Worm (Caenorhabditis elegans) whole organism, L2 larva: ENCODE data around the gene nspd-2.
A peak's percentile ranks its signal among the peaks of the same experiment; 100 is the strongest.

ENCODE experiments used
- C34F6.9 ChIP-seq: fragments of 150-350 bp; optimal IDR thresholded peaks from 2 replicates; lab custom pipeline; 2014; ENCODE audit warnings: missing biosample characterization, missing genetic modification characterization
- F13H6.1 ChIP-seq: sonication (generic microtip); optimal IDR thresholded peaks from 2 replicates; lab custom pipeline; 2016; ENCODE audit warnings: missing genetic modification characterization, missing compliant biosample characterization
- R02D3.7 ChIP-seq: fragments of 150-350 bp; optimal IDR thresholded peaks from 2 replicates; lab custom pipeline; 2014; ENCODE audit warnings: missing biosample characterization, missing genetic modification characterization
- Y55F3AM.14 ChIP-seq: fragments of 200-800 bp; sonication (Bioruptor generic); optimal IDR thresholded peaks from 2 replicates; lab custom pipeline; 2018; ENCODE audit warnings: mild to moderate bottlenecking, missing genetic modification characterization, missing compliant biosample characterization
- ZK546.5 ChIP-seq: sonication (generic microtip); optimal IDR thresholded peaks from 2 replicates; lab custom pipeline; 2017; ENCODE audit warnings: missing biosample characterization, missing genetic modification characterization
- alr-1 ChIP-seq: fragments of 150-350 bp; optimal IDR thresholded peaks from 2 replicates; lab custom pipeline; 2014; ENCODE audit warnings: missing biosample characterization, missing genetic modification characterization
- aly-2 ChIP-seq: fragments of 150-350 bp; optimal IDR thresholded peaks from 2 replicates; lab custom pipeline; 2014; ENCODE audit warnings: missing biosample characterization, missing genetic modification characterization
- blmp-1 ChIP-seq: sonication (generic microtip); optimal IDR thresholded peaks from 2 replicates; lab custom pipeline; 2017; ENCODE audit warnings: missing genetic modification characterization, mild to moderate bottlenecking, missing compliant biosample characterization, antibody characterized with exemption, moderate library complexity; ENCODE audit not compliant: insufficient read depth
- ceh-82 ChIP-seq: fragments of 150-350 bp; optimal IDR thresholded peaks from 2 replicates; lab custom pipeline; 2014; ENCODE audit warnings: missing biosample characterization, missing genetic modification characterization
- crh-2 ChIP-seq: sonication (generic microtip); optimal IDR thresholded peaks from 2 replicates; lab custom pipeline; 2017; ENCODE audit warnings: missing biosample characterization, missing genetic modification characterization
- dmd-4 ChIP-seq: sonication (generic microtip); optimal IDR thresholded peaks from 2 replicates; lab custom pipeline; 2017; ENCODE audit warnings: missing biosample characterization, missing genetic modification characterization
- egl-27 ChIP-seq: sonication (generic microtip); optimal IDR thresholded peaks from 3 replicates; lab custom pipeline; 2017; ENCODE audit warnings: missing biosample characterization, missing genetic modification reagents, missing genetic modification characterization
- elt-1 ChIP-seq: fragments of 150-350 bp; optimal IDR thresholded peaks from 2 replicates; lab custom pipeline; 2014; ENCODE audit warnings: missing biosample characterization, missing genetic modification characterization
- fos-1 ChIP-seq: fragments of 150-350 bp; optimal IDR thresholded peaks from 2 replicates; lab custom pipeline; 2014; ENCODE audit warnings: missing biosample characterization, missing genetic modification characterization
- gmeb-1 ChIP-seq: fragments of 150-350 bp; optimal IDR thresholded peaks from 2 replicates; lab custom pipeline; 2014; ENCODE audit warnings: missing biosample characterization, missing genetic modification characterization
- lin-13 ChIP-seq: fragments of 150-350 bp; optimal IDR thresholded peaks from 2 replicates; lab custom pipeline; 2014; ENCODE audit warnings: missing biosample characterization, missing genetic modification reagents, missing genetic modification characterization
- lin-39 ChIP-seq: fragments of 150-350 bp; optimal IDR thresholded peaks from 2 replicates; lab custom pipeline; 2014; ENCODE audit warnings: missing biosample characterization, missing genetic modification reagents, missing genetic modification characterization
- lsy-2 ChIP-seq, 2 experiments: fragments of 150-350 bp in 1 of 2; sonication (generic microtip) in 1 of 2; optimal IDR thresholded peaks; 2 replicates each; lab custom pipeline; 2014 to 2017; ENCODE audit warnings: missing biosample characterization in 2 of 2, missing genetic modification characterization in 2 of 2
- mab-5 ChIP-seq: fragments of 150-350 bp; optimal IDR thresholded peaks from 2 replicates; lab custom pipeline; 2014; ENCODE audit warnings: missing biosample characterization, missing genetic modification characterization
- mbf-1 ChIP-seq: sonication (generic microtip); optimal IDR thresholded peaks from 2 replicates; lab custom pipeline; 2017; ENCODE audit warnings: missing biosample characterization, missing genetic modification characterization
- mdl-1 ChIP-seq, 2 experiments: fragments of 150-350 bp in 1 of 2; sonication (generic microtip) in 1 of 2; optimal IDR thresholded peaks; 2 replicates each; lab custom pipeline; 2017; ENCODE audit warnings: missing biosample characterization in 2 of 2, missing genetic modification characterization in 2 of 2
- nhr-11 ChIP-seq: fragments of 150-350 bp; optimal IDR thresholded peaks from 2 replicates; lab custom pipeline; 2014; ENCODE audit warnings: missing biosample characterization, missing genetic modification characterization
- nhr-12 ChIP-seq: fragments of 150-350 bp; optimal IDR thresholded peaks from 2 replicates; lab custom pipeline; 2014; ENCODE audit warnings: missing biosample characterization, missing genetic modification characterization
- nhr-129 ChIP-seq: fragments of 150-350 bp; optimal IDR thresholded peaks from 2 replicates; lab custom pipeline; 2014; ENCODE audit warnings: missing biosample characterization, missing genetic modification characterization
- nhr-21 ChIP-seq: fragments of 150-350 bp; optimal IDR thresholded peaks from 2 replicates; lab custom pipeline; 2014; ENCODE audit warnings: missing biosample characterization, missing genetic modification characterization
- nhr-23 ChIP-seq: fragments of 150-350 bp; optimal IDR thresholded peaks from 2 replicates; lab custom pipeline; 2014; ENCODE audit warnings: missing biosample characterization, missing genetic modification reagents, missing genetic modification characterization
- nhr-237 ChIP-seq: fragments of 150-350 bp; optimal IDR thresholded peaks from 2 replicates; lab custom pipeline; 2014; ENCODE audit warnings: missing biosample characterization, missing genetic modification characterization
- nhr-25 ChIP-seq: fragments of 150-350 bp; sonication (generic microtip); optimal IDR thresholded peaks from 3 replicates; lab custom pipeline; 2014; ENCODE audit warnings: missing biosample characterization, missing genetic modification characterization
- nhr-6 ChIP-seq: fragments of 150-350 bp; optimal IDR thresholded peaks from 2 replicates; lab custom pipeline; 2014; ENCODE audit warnings: missing biosample characterization, missing genetic modification characterization
- nhr-77 ChIP-seq: fragments of 150-350 bp; optimal IDR thresholded peaks from 2 replicates; lab custom pipeline; 2014; ENCODE audit warnings: missing biosample characterization, missing genetic modification characterization
- peb-1 ChIP-seq: fragments of 150-350 bp; optimal IDR thresholded peaks from 2 replicates; lab custom pipeline; 2014; ENCODE audit warnings: missing biosample characterization, missing genetic modification characterization
- sem-4 ChIP-seq: fragments of 150-350 bp; optimal IDR thresholded peaks from 2 replicates; lab custom pipeline; 2014; ENCODE audit warnings: missing biosample characterization, missing genetic modification reagents, missing genetic modification characterization
- skn-1 ChIP-seq: sonication (generic microtip); optimal IDR thresholded peaks from 2 replicates; lab custom pipeline; 2017; ENCODE audit warnings: missing biosample characterization, missing genetic modification characterization
- sma-3 ChIP-seq: sonication (generic microtip); optimal IDR thresholded peaks from 2 replicates; lab custom pipeline; 2016; ENCODE audit warnings: missing genetic modification reagents, missing genetic modification characterization, missing compliant biosample characterization
- sma-9 ChIP-seq, 2 experiments: fragments of 150-350 bp in 1 of 2; sonication (generic microtip) in 1 of 2; optimal IDR thresholded peaks; 2 replicates each; lab custom pipeline; 2014 to 2016; ENCODE audit warnings: missing genetic modification characterization in 2 of 2, mild to moderate bottlenecking in 1 of 2, missing biosample characterization in 1 of 2, missing compliant biosample characterization in 1 of 2, missing genetic modification reagents in 1 of 2, moderate library complexity in 1 of 2
- snpc-4 ChIP-seq: fragments of 150-350 bp; optimal IDR thresholded peaks from 2 replicates; lab custom pipeline; 2014; ENCODE audit warnings: missing biosample characterization, missing genetic modification characterization
- unc-39 ChIP-seq: fragments of 150-350 bp; optimal IDR thresholded peaks from 2 replicates; lab custom pipeline; 2014; ENCODE audit warnings: missing biosample characterization, missing genetic modification characterization
- unc-55 ChIP-seq: fragments of 150-350 bp; sonication (generic microtip); optimal IDR thresholded peaks from 3 replicates; lab custom pipeline; 2014; ENCODE audit warnings: missing biosample characterization, missing genetic modification reagents, missing genetic modification characterization
- unc-62 ChIP-seq: fragments of 150-350 bp; optimal IDR thresholded peaks from 2 replicates; lab custom pipeline; 2014; ENCODE audit warnings: missing biosample characterization, missing genetic modification reagents, missing genetic modification characterization
- zag-1 ChIP-seq: fragments of 150-350 bp; optimal IDR thresholded peaks from 2 replicates; lab custom pipeline; 2014; ENCODE audit warnings: missing biosample characterization, missing genetic modification characterization
- ztf-1 ChIP-seq: fragments of 200-800 bp; sonication (Bioruptor generic); conservative IDR thresholded peaks from 2 replicates; pipeline ENCODE4 v1.3.6; 2022; ENCODE audit warnings: missing genetic modification characterization, missing compliant biosample characterization
- ztf-11 ChIP-seq: sonication (generic microtip); optimal IDR thresholded peaks from 2 replicates; lab custom pipeline; 2017; ENCODE audit warnings: missing biosample characterization, missing genetic modification characterization
- ztf-4 ChIP-seq: fragments of 150-350 bp; optimal IDR thresholded peaks from 2 replicates; lab custom pipeline; 2014; ENCODE audit warnings: missing biosample characterization, missing genetic modification characterization

nspd-2 gene

ce11 chrIV:9884257-9884656, 40.4 kb downstream of the nspd-2 start, which contains the start of the genes prp-18 and mccc-1:
Gene prp-18 (minus strand): TSS chrIV:9884383.
Gene mccc-1 (plus strand): TSS chrIV:9884570.
- TF ChIP-seq R02D3.7 (tag; lab: Kevin White, UChicago) = no peak
- peak; percentile 11 for TF ChIP-seq sem-4 (tag; lab: Kevin White, UChicago)
- no peak for TF ChIP-seq snpc-4
- peak; percentile 60 for TF ChIP-seq crh-2 (tag; lab: Kevin White, UChicago)
- no peak for TF ChIP-seq nhr-23 (tag; lab: Kevin White, UChicago)
- TF ChIP-seq lin-39 (tag; lab: Kevin White, UChicago) = no peak
- TF ChIP-seq nhr-6 = no peak
- TF ChIP-seq mab-5 = no peak
- peak; percentile 82 for TF ChIP-seq unc-55 (GFP tag; lab: Kevin White, UChicago)
- TF ChIP-seq skn-1 = no peak
- TF ChIP-seq gmeb-1 (tag; lab: Kevin White, UChicago) = peak; percentile 21
- TF ChIP-seq blmp-1 (tag; lab: Kevin White, UChicago) = no peak
- TF ChIP-seq nhr-129 = peak; percentile 51
- no peak for TF ChIP-seq egl-27 (tag; lab: Kevin White, UChicago)
- TF ChIP-seq F13H6.1 (tag; lab: Kevin White, UChicago) = no peak
- no peak for TF ChIP-seq elt-1 (tag; lab: Kevin White, UChicago)
- TF ChIP-seq mdl-1 (tag; optimal IDR thresholded peaks at IDR 0.05; lab: Kevin White, UChicago) = no peak
- TF ChIP-seq nhr-77 (tag; lab: Kevin White, UChicago) = no peak
- TF ChIP-seq C34F6.9 (tag; lab: Kevin White, UChicago) = peak; percentile 90
- TF ChIP-seq ZK546.5 (tag; lab: Kevin White, UChicago) = no peak
- no peak for TF ChIP-seq unc-39
- no peak for TF ChIP-seq aly-2
- peak; percentile 23 for TF ChIP-seq sma-9 (GFP tag; optimal IDR thresholded peaks at IDR 0.05; lab: Kevin White, UChicago)
- no peak for TF ChIP-seq sma-9 (tag; optimal IDR thresholded peaks at IDR 0.05; lab: Kevin White, UChicago)
- no peak for TF ChIP-seq mbf-1 (tag; lab: Kevin White, UChicago)
- peak; percentile 47 for TF ChIP-seq fos-1 (tag; lab: Kevin White, UChicago)
- no peak for TF ChIP-seq nhr-21
- no peak for TF ChIP-seq ztf-4 (tag; lab: Kevin White, UChicago)
- TF ChIP-seq lsy-2 (tag; optimal IDR thresholded peaks at IDR 0.05; lab: Kevin White, UChicago) = no peak
- no peak for TF ChIP-seq lin-13 (GFP tag; lab: Kevin White, UChicago)
- no peak for TF ChIP-seq zag-1
- TF ChIP-seq ceh-82 (tag; lab: Kevin White, UChicago) = no peak
- TF ChIP-seq alr-1 = no peak
- no peak for TF ChIP-seq ztf-11 (tag; lab: Kevin White, UChicago)
- no peak for TF ChIP-seq ztf-1 (GFP tag; lab: Robert Waterston, UW)
- no peak for TF ChIP-seq sma-3 (GFP tag; lab: Kevin White, UChicago)
- no peak for TF ChIP-seq nhr-237 (tag; lab: Kevin White, UChicago)
- TF ChIP-seq Y55F3AM.14 (GFP tag; lab: Kevin White, UChicago) = no peak
- TF ChIP-seq unc-62 = no peak
- TF ChIP-seq, all 48 proteins: peak for 8

- TF ChIP-seq C34F6.9 (tag; lab: Kevin White, UChicago) = no peak
- TF ChIP-seq nhr-25 = no peak
- TF ChIP-seq lin-39 (tag; lab: Kevin White, UChicago) = no peak
- no peak for TF ChIP-seq peb-1
- TF ChIP-seq nhr-129 = no peak
- no peak for TF ChIP-seq dmd-4 (tag; lab: Kevin White, UChicago)
- TF ChIP-seq nhr-11 (tag; lab: Kevin White, UChicago) = no peak
- TF ChIP-seq nhr-12 (tag; lab: Kevin White, UChicago) = no peak
- no peak for TF ChIP-seq alr-1
- no peak for TF ChIP-seq ceh-82 (tag; lab: Kevin White, UChicago)
- TF ChIP-seq elt-1 (tag; lab: Kevin White, UChicago) = no peak
- TF ChIP-seq mab-5 = no peak
- TF ChIP-seq nhr-237 (tag; lab: Kevin White, UChicago) = no peak
Measured at ce11 chrIV:9889857-9890256, 46.0 kb downstream of the nspd-2 start, which contains the start of gene ttbk-3. Gene ttbk-3 (minus strand): TSS chrIV:9889957.
